Fruit fly (Drosophila melanogaster) whole organism, pupa: ENCODE data around the gene CG34167.

Experiments used
- CG10348 ChIP-seq: fragments of 200-800 bp; sonication (Bioruptor generic); IDR thresholded peaks from 2 replicates; pipeline ENCODE4 v1.3.6; 2022; ENCODE audit warnings: missing biosample characterization, missing genetic modification characterization
- CG12605 ChIP-seq: fragments of 200-800 bp; sonication (Bioruptor generic); IDR thresholded peaks from 2 replicates; pipeline ENCODE4 v1.3.6; 2022; ENCODE audit warnings: missing biosample characterization, missing genetic modification characterization
- CG13204 ChIP-seq: fragments of 200-800 bp; sonication (Bioruptor generic); optimal IDR thresholded peaks from 2 replicates; lab custom pipeline; 2018; ENCODE audit warnings: missing biosample characterization, mild to moderate bottlenecking, missing genetic modification characterization, moderate library complexity
- CG14655 ChIP-seq: fragments of 200-800 bp; sonication (Bioruptor generic); optimal IDR thresholded peaks from 3 replicates; lab custom pipeline; 2017; ENCODE audit warnings: mild to moderate bottlenecking, missing biosample characterization, missing genetic modification reagents, missing genetic modification characterization
- CG15710 ChIP-seq: fragments of 200-800 bp; sonication (Bioruptor generic); optimal IDR thresholded peaks from 2 replicates; lab custom pipeline; 2018; ENCODE audit warnings: missing biosample characterization, mild to moderate bottlenecking, missing genetic modification characterization, moderate library complexity
- CG17806 ChIP-seq: fragments of 200-800 bp; sonication (Bioruptor generic); optimal IDR thresholded peaks from 2 replicates; lab custom pipeline; 2018; ENCODE audit warnings: missing biosample characterization, mild to moderate bottlenecking, missing genetic modification characterization, moderate library complexity
- CG32121 ChIP-seq: fragments of 200-800 bp; sonication (Bioruptor generic); IDR thresholded peaks from 2 replicates; pipeline ENCODE4 v1.3.6; 2022; ENCODE audit warnings: missing biosample characterization, missing genetic modification characterization
- CG34367 ChIP-seq: fragments of 200-800 bp; sonication (Bioruptor generic); optimal IDR thresholded peaks from 2 replicates; lab custom pipeline; 2018; ENCODE audit warnings: missing biosample characterization, mild to moderate bottlenecking, missing genetic modification characterization
- CG4496 ChIP-seq: fragments of 200-800 bp; sonication (Bioruptor generic); IDR thresholded peaks from 3 replicates; pipeline ENCODE4 v1.3.6; 2022; ENCODE audit warnings: missing biosample characterization, missing genetic modification characterization
- CG8159 ChIP-seq: fragments of 200-800 bp; sonication (Bioruptor generic); optimal IDR thresholded peaks from 3 replicates; lab custom pipeline; 2018; ENCODE audit warnings: missing biosample characterization, mild to moderate bottlenecking, missing genetic modification characterization, moderate library complexity
- CG8301 ChIP-seq: fragments of 200-800 bp; sonication (Bioruptor generic); optimal IDR thresholded peaks from 2 replicates; lab custom pipeline; 2018; ENCODE audit warnings: missing biosample characterization, mild to moderate bottlenecking, missing genetic modification characterization
- CG9948 ChIP-seq: fragments of 200-800 bp; sonication (Bioruptor generic); optimal IDR thresholded peaks from 2 replicates; lab custom pipeline; 2018; ENCODE audit warnings: missing biosample characterization, mild to moderate bottlenecking, missing genetic modification characterization, moderate library complexity
- D1 ChIP-seq: fragments of 200-800 bp; sonication (Bioruptor generic); optimal IDR thresholded peaks from 2 replicates; lab custom pipeline; 2018; ENCODE audit warnings: missing biosample characterization, mild to moderate bottlenecking, missing genetic modification characterization, moderate library complexity
- EcR ChIP-seq: fragments of 200-800 bp; sonication (Bioruptor generic); optimal IDR thresholded peaks from 3 replicates; lab custom pipeline; 2019; ENCODE audit warnings: missing biosample characterization, missing genetic modification characterization, mild to moderate bottlenecking, moderate library complexity, missing genetic modification reagents
- Ets98B ChIP-seq: fragments of 200-800 bp; sonication (Bioruptor generic); IDR thresholded peaks from 2 replicates; pipeline ENCODE4 v1.3.6; 2022; ENCODE audit warnings: missing biosample characterization, missing genetic modification characterization
- Pif1A ChIP-seq: fragments of 200-800 bp; sonication (Bioruptor generic); optimal IDR thresholded peaks from 3 replicates; lab custom pipeline; 2016; ENCODE audit warnings: missing biosample characterization, missing genetic modification characterization
- Pif1B ChIP-seq: fragments of 200-800 bp; sonication (Bioruptor generic); optimal IDR thresholded peaks from 3 replicates; lab custom pipeline; 2016; ENCODE audit warnings: missing biosample characterization, missing genetic modification characterization
- Snoo ChIP-seq: fragments of 200-800 bp; sonication (Bioruptor generic); optimal IDR thresholded peaks from 3 replicates; lab custom pipeline; 2017; ENCODE audit warnings: missing biosample characterization, mild to moderate bottlenecking, missing genetic modification characterization, inconsistent platforms
- fd96Ca ChIP-seq: fragments of 200-800 bp; sonication (Bioruptor generic); IDR thresholded peaks from 3 replicates; pipeline ENCODE4 v1.3.6; 2022; ENCODE audit warnings: missing biosample characterization, missing genetic modification characterization
- gl ChIP-seq: fragments of 200-800 bp; sonication (Bioruptor generic); optimal IDR thresholded peaks from 2 replicates; lab custom pipeline; 2018; ENCODE audit warnings: missing biosample characterization, mild to moderate bottlenecking, missing genetic modification characterization
- rn ChIP-seq: fragments of 200-800 bp; sonication (Bioruptor generic); IDR thresholded peaks from 2 replicates; pipeline ENCODE4 v1.3.6; 2022; ENCODE audit warnings: missing biosample characterization, missing genetic modification characterization

CG34167 gene

dm6 chr2L:16004025-16004424 lies 584 bp upstream of the CG34167 start, which contains the start of the genes CG13245 and CG43816:
TSS of gene CG13245 (plus strand) at chr2L:16004325.
TSS of gene CG43816 (plus strand) at chr2L:16004325.
- no peak for TF ChIP-seq Pif1A (GFP tag; lab: Kevin White, UChicago)
- TF ChIP-seq CG8159 (tag; lab: Kevin White, UChicago), result no peak
- no peak for TF ChIP-seq EcR (GFP tag; lab: Kevin White, UChicago)
- TF ChIP-seq CG14655, result no peak
- no peak for TF ChIP-seq CG13204 (GFP tag; lab: Kevin White, UChicago)
- TF ChIP-seq CG34367 (tag; lab: Kevin White, UChicago), result no peak
- TF ChIP-seq rn, result no peak
- TF ChIP-seq Ets98B (GFP tag; lab: Robert Waterston, UW), result no peak
- TF ChIP-seq D1 (tag; lab: Kevin White, UChicago), result no peak
- TF ChIP-seq CG32121 (GFP tag; lab: Robert Waterston, UW), result no peak
- TF ChIP-seq Snoo (tag; lab: Kevin White, UChicago), result no peak
- no peak for TF ChIP-seq CG15710
- TF ChIP-seq CG17806 (tag; lab: Kevin White, UChicago), result no peak
- no peak for TF ChIP-seq CG10348
- TF ChIP-seq CG8301 (tag; lab: Kevin White, UChicago), result no peak

- no peak for TF ChIP-seq CG32121 (GFP tag; lab: Robert Waterston, UW)
- TF ChIP-seq CG34367 (tag; lab: Kevin White, UChicago), result no peak
- TF ChIP-seq CG15710, result no peak
- no peak for TF ChIP-seq CG17806 (tag; lab: Kevin White, UChicago)
- no peak for TF ChIP-seq Pif1A (GFP tag; lab: Kevin White, UChicago)
- TF ChIP-seq EcR (GFP tag; lab: Kevin White, UChicago), result no peak
- no peak for TF ChIP-seq D1 (tag; lab: Kevin White, UChicago)
- TF ChIP-seq CG10348, result no peak
- no peak for TF ChIP-seq CG8159 (tag; lab: Kevin White, UChicago)
- no peak for TF ChIP-seq CG9948 (tag; lab: Kevin White, UChicago)
- no peak for TF ChIP-seq Snoo (tag; lab: Kevin White, UChicago)
These were observed 3.2 kb downstream of the CG34167 start, which contains the start of gene beat-Ic for dm6 chr2L:16000199-16000598. TSS of gene beat-Ic (plus strand) at chr2L:16000291.

dm6 chr2L:15979186-15979585 lies 24.3 kb downstream of the CG34167 start, which contains the start of gene CG10839:
TSS of gene CG10839 (plus strand) at chr2L:15979486.
- no peak for TF ChIP-seq rn
- TF ChIP-seq Pif1B (GFP tag; lab: Kevin White, UChicago), result no peak
- TF ChIP-seq CG10348, result no peak

- no peak for TF ChIP-seq CG12605 (GFP tag; lab: Robert Waterston, UW)
- no peak for TF ChIP-seq CG32121 (GFP tag; lab: Robert Waterston, UW)
- no peak for TF ChIP-seq CG14655
- TF ChIP-seq CG4496, result no peak
- TF ChIP-seq Snoo (tag; lab: Kevin White, UChicago), result no peak
- no peak for TF ChIP-seq gl (tag; lab: Kevin White, UChicago)
- no peak for TF ChIP-seq fd96Ca (GFP tag; lab: Robert Waterston, UW)
- TF ChIP-seq CG10348, result no peak
- no peak for TF ChIP-seq CG15710
- no peak for TF ChIP-seq Ets98B (GFP tag; lab: Robert Waterston, UW)
- TF ChIP-seq CG8301 (tag; lab: Kevin White, UChicago), result no peak
- no peak for TF ChIP-seq CG9948 (tag; lab: Kevin White, UChicago)
- no peak for TF ChIP-seq CG8159 (tag; lab: Kevin White, UChicago)
- no peak for TF ChIP-seq rn
These were observed 41.1 kb downstream of the CG34167 start, which contains the start of gene beat-Ib for dm6 chr2L:15962335-15962734. TSS of gene beat-Ib (minus strand) at chr2L:15962435.

dm6 chr2L:15957558-15957957 lies 45.9 kb downstream of the CG34167 start, which contains the start of gene CG18063:
TSS of gene CG18063 (plus strand) at chr2L:15957858.
- TF ChIP-seq CG32121 (GFP tag; lab: Robert Waterston, UW) (no peak), Pif1B (GFP tag; lab: Kevin White, UChicago) (no peak), CG34367 (tag; lab: Kevin White, UChicago) (no peak), D1 (tag; lab: Kevin White, UChicago) (no peak), EcR (GFP tag; lab: Kevin White, UChicago) (no peak), gl (tag; lab: Kevin White, UChicago) (no peak), CG8159 (tag; lab: Kevin White, UChicago) (no peak), CG14655 (no peak), CG12605 (GFP tag; lab: Robert Waterston, UW) (no peak), Ets98B (GFP tag; lab: Robert Waterston, UW) (no peak), CG13204 (GFP tag; lab: Kevin White, UChicago) (no peak), CG8301 (tag; lab: Kevin White, UChicago) (no peak), CG4496 (no peak), Pif1A (GFP tag; lab: Kevin White, UChicago) (no peak), CG9948 (tag; lab: Kevin White, UChicago) (no peak)
- TF ChIP-seq, all 21 proteins: peak for 0
